Worm (Caenorhabditis elegans): ENCODE results near the gene fem-2.

DNA sequence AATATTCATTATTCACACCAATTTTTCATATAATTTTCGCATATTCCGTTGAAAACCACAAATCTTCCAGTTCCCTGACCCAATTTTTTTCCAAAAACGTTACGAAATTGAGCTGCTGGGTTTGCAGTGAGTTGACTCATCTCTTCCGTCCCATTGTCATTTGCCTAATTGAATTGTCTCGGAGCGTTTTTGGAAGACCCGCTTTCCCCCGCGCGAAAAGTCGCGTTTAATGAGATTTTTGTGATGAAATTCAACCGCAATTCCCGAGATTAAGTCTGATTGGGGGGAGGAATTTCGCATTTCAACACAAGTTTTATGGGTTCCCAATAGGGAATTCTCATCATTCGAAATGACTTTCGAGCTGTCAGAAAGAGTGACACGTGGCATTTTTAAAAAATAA, 22.5 kb downstream of the fem-2 start:
- TF ChIP-seq fkh-10 (GFP tag; optimal IDR thresholded peaks at IDR 0.05) (no peak), D1046.2 (GFP tag; IDR thresholded peaks at IDR 0.05) (no peak), nhr-237 (tag; optimal IDR thresholded peaks at IDR 0.05) (no peak)

All from whole organism, L4 larva.